Worm (Caenorhabditis elegans): ENCODE data around the gene unc-132.

unc-132 gene

DNA sequence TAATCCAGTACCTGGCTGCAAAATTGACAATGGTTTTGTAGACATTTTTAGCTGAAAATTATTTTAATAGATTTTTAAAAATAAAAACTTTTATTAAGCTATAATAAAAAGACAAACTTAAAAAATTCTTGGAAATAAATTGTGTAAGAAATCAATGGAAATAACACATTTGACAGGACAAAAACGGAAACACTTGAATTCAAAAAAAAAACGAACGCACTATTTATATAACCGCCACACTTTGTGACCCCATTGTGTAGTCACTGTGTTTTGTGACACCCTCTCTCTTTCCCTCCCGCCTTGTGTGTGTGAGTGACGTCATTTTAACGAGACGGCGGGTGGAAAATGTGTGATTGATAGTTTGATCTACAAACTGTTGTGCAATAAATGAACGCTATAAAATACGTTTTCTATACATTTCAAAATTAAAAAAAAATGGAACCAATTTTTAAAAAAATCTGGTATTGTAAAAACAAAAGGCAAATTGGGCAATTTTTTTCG is 42.7 kb upstream of the unc-132 start, which contains the start of gene F59B1.8 (continued):
- TF ChIP-seq tra-1 (GFP tag; IDR thresholded peaks at IDR 0.05), result peak; percentile 75
- TF ChIP-seq hif-1 (tag; optimal IDR thresholded peaks at IDR 0.05), result peak in 1 of 2 experiments; percentile 65
- TF ChIP-seq unc-62 (GFP tag; optimal IDR thresholded peaks at IDR 0.05 in 1 of 2), result no peak
- no peak for TF ChIP-seq unc-62 (tag; optimal IDR thresholded peaks at IDR 0.05)
- peak; percentile 8 to 64 for TF ChIP-seq lsy-2 (tag; optimal IDR thresholded peaks at IDR 0.05)

DNA sequence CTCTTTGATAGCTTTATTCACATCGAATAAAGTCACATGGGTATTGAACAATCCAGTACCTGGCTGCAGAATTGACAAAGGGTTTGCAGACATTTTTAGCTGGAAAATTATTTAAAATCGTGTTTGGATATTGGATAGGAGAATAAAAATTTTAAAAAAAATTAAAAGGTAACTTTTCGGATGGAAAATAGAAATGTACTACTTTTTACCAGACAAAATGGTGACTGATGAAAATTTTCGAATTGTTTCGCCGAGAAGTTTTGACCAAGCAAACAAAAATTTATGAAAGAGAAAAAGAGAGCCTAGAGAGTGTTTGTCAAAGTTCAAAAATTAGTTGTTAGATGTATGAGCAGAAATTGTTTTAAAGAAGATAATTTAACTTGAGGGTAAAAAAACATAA is 39.0 kb upstream of the unc-132 start, which contains the start of gene F59B1.10:
F59B1.10 (minus strand) TSS at position 101 of the 400 bp plus-strand sequence.
- TF ChIP-seq hmg-1.1 (GFP tag; IDR thresholded peaks at IDR 0.05) (no peak), spr-3 (GFP tag; optimal IDR thresholded peaks at IDR 0.05) (no peak), attf-4 (tag; optimal IDR thresholded peaks at IDR 0.05) (no peak), ceh-32 (tag; optimal IDR thresholded peaks at IDR 0.05; ENCODE audit: poor library complexity) (no peak), php-3 (GFP tag; IDR thresholded peaks at IDR 0.05) (no peak), nhr-42 (GFP tag; IDR thresholded peaks at IDR 0.05) (no peak), ztf-11 (tag; optimal IDR thresholded peaks at IDR 0.05) (no peak), hif-1 (tag; optimal IDR thresholded peaks at IDR 0.05) (no peak), nhr-102 (tag; optimal IDR thresholded peaks at IDR 0.05) (no peak), R02D3.7 (tag; optimal IDR thresholded peaks at IDR 0.05) (no peak), aly-2 (tag; optimal IDR thresholded peaks at IDR 0.05) (no peak), lim-7 (GFP tag; IDR thresholded peaks at IDR 0.05) (no peak), zip-11 (GFP tag; IDR thresholded peaks at IDR 0.05) (no peak)

DNA sequence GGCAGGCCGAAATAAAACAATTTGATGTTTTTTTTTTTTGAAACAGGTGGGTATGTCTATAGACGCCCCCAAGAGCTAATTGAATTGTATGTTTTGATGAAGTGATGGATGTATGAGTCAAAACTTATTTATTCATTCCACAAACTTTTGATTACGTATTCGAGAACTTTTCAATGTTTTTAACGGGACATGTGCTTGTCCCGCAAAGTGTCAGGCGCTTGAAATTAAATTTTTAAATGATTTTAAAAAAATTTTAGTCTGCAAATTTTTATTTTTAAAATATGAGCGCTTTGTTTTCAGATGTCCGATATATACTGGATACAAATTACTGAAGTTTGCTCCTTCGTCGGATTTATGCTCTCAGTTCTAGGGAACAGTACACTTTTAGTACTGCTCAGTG is 37.4 kb upstream of the unc-132 start, which contains the start of gene str-114:
str-114 (plus strand) TSS at position 301 of the 400 bp plus-strand sequence.
- TF ChIP-seq aha-1 (tag) (peak; percentile 81), ceh-44 (GFP tag; IDR thresholded peaks at IDR 0.05) (no peak)

DNA sequence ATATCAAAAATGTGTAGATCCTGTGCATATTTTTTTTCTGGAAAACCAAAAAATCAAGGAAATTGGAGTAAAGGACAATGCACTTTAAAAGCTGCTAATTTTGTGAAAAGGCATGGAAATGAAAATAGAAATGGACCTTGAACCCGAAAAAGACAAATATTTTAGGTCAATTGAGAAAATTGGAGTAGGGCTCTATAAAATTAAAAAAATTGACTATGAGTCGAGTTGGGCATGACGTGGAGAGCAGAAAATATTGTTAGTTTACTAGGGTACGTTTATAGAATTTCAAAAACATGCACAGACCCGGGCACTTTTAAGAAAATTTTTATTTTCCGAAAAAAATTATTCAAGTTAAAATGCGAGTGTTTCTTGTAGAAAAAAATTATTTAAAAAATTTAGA is 27.4 kb upstream of the unc-132 start, which contains the start of gene acr-23:
acr-23 (minus strand) TSS at position 101 of the 400 bp plus-strand sequence.
- TF ChIP-seq unc-62 (GFP tag; optimal IDR thresholded peaks at IDR 0.05 in 1 of 2) (peak in 1 of 2 experiments; percentile 72), unc-62 (tag; optimal IDR thresholded peaks at IDR 0.05) (no peak), arid-1 (GFP tag; conservative IDR thresholded peaks at IDR 0.05) (no peak)

DNA sequence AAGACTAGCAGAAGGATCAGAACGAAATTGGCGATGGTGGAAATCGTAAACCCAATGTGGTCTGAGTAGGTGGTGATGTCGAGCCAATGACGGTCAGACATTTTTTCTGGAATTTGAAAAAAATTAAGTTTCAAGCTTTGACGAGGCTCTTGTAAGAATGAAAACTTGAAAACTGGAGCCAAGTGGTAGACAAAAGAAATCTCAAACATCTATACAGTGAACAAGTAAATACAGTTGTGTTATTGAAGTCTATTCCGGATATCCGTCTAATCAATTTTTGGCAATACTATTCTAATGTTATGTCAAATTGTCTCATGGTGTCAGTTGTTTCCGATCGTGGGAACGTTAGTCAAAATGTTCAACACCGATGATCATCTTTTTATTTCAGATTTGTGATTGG is 20.0 kb upstream of the unc-132 start, which contains the start of gene str-113:
str-113 (minus strand) TSS at position 101 of the 400 bp plus-strand sequence.
- TF ChIP-seq hlh-11 (tag; optimal IDR thresholded peaks at IDR 0.05), result no peak
- no peak for TF ChIP-seq nhr-76 (tag; optimal IDR thresholded peaks at IDR 0.05)
- TF ChIP-seq lin-29 (GFP tag; IDR thresholded peaks at IDR 0.05), result no peak
- no peak for TF ChIP-seq mep-1 (tag; optimal IDR thresholded peaks at IDR 0.05)
- no peak for TF ChIP-seq ama-1 (optimal IDR thresholded peaks at IDR 0.05)
- no peak for TF ChIP-seq daf-12 (tag; optimal IDR thresholded peaks at IDR 0.05)
- TF ChIP-seq jun-1 (tag; optimal IDR thresholded peaks at IDR 0.05), result no peak
- no peak for TF ChIP-seq F26F4.8 (GFP tag; conservative IDR thresholded peaks at IDR 0.05)
- TF ChIP-seq snpc-4 (tag; optimal IDR thresholded peaks at IDR 0.05), result no peak
- no peak for TF ChIP-seq spr-1 (tag; optimal IDR thresholded peaks at IDR 0.05)
- TF ChIP-seq zag-1 (tag; optimal IDR thresholded peaks at IDR 0.05), result no peak
- no peak for TF ChIP-seq ZK546.5 (tag; optimal IDR thresholded peaks at IDR 0.05)
- no peak for TF ChIP-seq daf-19 (GFP tag; conservative IDR thresholded peaks at IDR 0.05)
- no peak for TF ChIP-seq fos-1 (tag; optimal IDR thresholded peaks at IDR 0.05)
- no peak for TF ChIP-seq nhr-42 (GFP tag; IDR thresholded peaks at IDR 0.05)
- no peak for TF ChIP-seq set-16 (GFP tag; IDR thresholded peaks at IDR 0.05)
- no peak for TF ChIP-seq dmd-8 (GFP tag; IDR thresholded peaks at IDR 0.05)
- no peak for TF ChIP-seq nhr-11 (tag; optimal IDR thresholded peaks at IDR 0.05)
